Fruit fly (Drosophila melanogaster): ENCODE data around the gene CG13282.

- no peak for TF ChIP-seq kay (GFP tag; ENCODE audit: borderline replicate concordance)
- no peak for TF ChIP-seq Clk (GFP tag; optimal IDR thresholded peaks at IDR 0.05)
- no peak for TF ChIP-seq CG33017 (tag; optimal IDR thresholded peaks at IDR 0.05)
Measured at dm6 chr2L:16839665-16840064, 5.4 kb upstream of the CG13282 start.

All from whole organism, adult.